Fruit fly (Drosophila melanogaster) whole organism, embryonic: Measurements from ENCODE around the gene Nprl3.

Source experiments
- CG11398 ChIP-seq: fragments of 200-800 bp; sonication (Bioruptor generic); optimal IDR thresholded peaks from 2 replicates; lab custom pipeline; 2016; ENCODE audit warnings: missing biosample characterization, missing genetic modification characterization
- CG11456 ChIP-seq: fragments of 200-800 bp; sonication (Bioruptor generic); IDR thresholded peaks from 3 replicates; pipeline ENCODE4 v1.3.6; 2022; ENCODE audit warnings: missing biosample characterization, missing genetic modification characterization
- CG13775 ChIP-seq: fragments of 200-800 bp; sonication (Bioruptor generic); optimal IDR thresholded peaks from 3 replicates; lab custom pipeline; 2017; ENCODE audit warnings: missing biosample characterization, mild to moderate bottlenecking, missing genetic modification characterization
- CG13894 ChIP-seq: fragments of 200-800 bp; sonication (Bioruptor generic); optimal IDR thresholded peaks from 3 replicates; lab custom pipeline; 2018; ENCODE audit warnings: missing biosample characterization, mild to moderate bottlenecking, missing genetic modification characterization, moderate library complexity
- CG14860 ChIP-seq: fragments of 200-800 bp; sonication (Bioruptor generic); IDR thresholded peaks from 3 replicates; pipeline ENCODE4 v1.3.6; 2022; ENCODE audit warnings: missing biosample characterization, missing genetic modification characterization; ENCODE audit not compliant: partially characterized antibody
- CG1647 ChIP-seq: fragments of 200-800 bp; sonication (Bioruptor generic); optimal IDR thresholded peaks from 3 replicates; lab custom pipeline; 2016; ENCODE audit warnings: missing biosample characterization, missing genetic modification characterization
- CG17912 ChIP-seq: fragments of 200-800 bp; sonication (Bioruptor generic); optimal IDR thresholded peaks from 2 replicates; lab custom pipeline; 2018; ENCODE audit warnings: missing biosample characterization, mild to moderate bottlenecking, missing genetic modification characterization
- CG31365 ChIP-seq: fragments of 200-800 bp; sonication (Bioruptor generic); optimal IDR thresholded peaks from 2 replicates; lab custom pipeline; 2018; ENCODE audit warnings: missing biosample characterization, mild to moderate bottlenecking, missing genetic modification characterization
- CG33557 ChIP-seq: fragments of 200-800 bp; sonication (Bioruptor generic); optimal IDR thresholded peaks from 2 replicates; lab custom pipeline; 2019; ENCODE audit warnings: missing biosample characterization, mild to moderate bottlenecking, missing genetic modification characterization, moderate library complexity
- CG7556 ChIP-seq: fragments of 200-800 bp; sonication (Bioruptor generic); optimal IDR thresholded peaks from 2 replicates; lab custom pipeline; 2017; ENCODE audit warnings: missing biosample characterization, mild to moderate bottlenecking, missing genetic modification characterization
- CG7839 ChIP-seq: fragments of 200-800 bp; sonication (Bioruptor generic); optimal IDR thresholded peaks from 3 replicates; lab custom pipeline; 2018; ENCODE audit warnings: missing biosample characterization, mild to moderate bottlenecking, missing genetic modification characterization, moderate library complexity
- CG8388 ChIP-seq: fragments of 200-800 bp; sonication (Bioruptor generic); optimal IDR thresholded peaks from 2 replicates; lab custom pipeline; 2019; ENCODE audit warnings: missing biosample characterization, mild to moderate bottlenecking, missing genetic modification characterization, moderate library complexity
- CG8924 ChIP-seq: fragments of 200-800 bp; optimal IDR thresholded peaks from 3 replicates; lab custom pipeline; 2019; ENCODE audit warnings: missing biosample characterization, mild to moderate bottlenecking, missing genetic modification characterization, moderate library complexity
- CG8944 ChIP-seq: fragments of 200-800 bp; sonication (Bioruptor generic); optimal IDR thresholded peaks from 3 replicates; lab custom pipeline; 2016; ENCODE audit warnings: missing biosample characterization, missing genetic modification characterization
- D ChIP-seq, 2 experiments: fragments of 200-800 bp in 1 of 2; fragments of >200 bp in 1 of 2; sonication (Bioruptor generic) in 1 of 2; optimal IDR thresholded peaks; 2 replicates in 1 of 2; 3 replicates in 1 of 2; lab custom pipeline; 2017; ENCODE audit warnings: mild to moderate bottlenecking in 1 of 2, missing biosample characterization in 1 of 2, missing genetic modification characterization in 1 of 2, missing genetic modification reagents in 1 of 2
- E2f2 ChIP-seq: fragments of 200-800 bp; sonication (Bioruptor generic); IDR thresholded peaks from 2 replicates; pipeline ENCODE4 v1.3.6; 2022; ENCODE audit warnings: missing biosample characterization, missing genetic modification characterization
- Ets65A ChIP-seq: fragments of 200-800 bp; sonication (Bioruptor generic); peaks from one replicate; lab custom pipeline; 2016; ENCODE audit warnings: missing biosample characterization, missing genetic modification characterization
- H2.0 ChIP-seq: fragments of 200-800 bp; sonication (Bioruptor generic); IDR thresholded peaks from 2 replicates; pipeline ENCODE4 v1.3.6; 2022; ENCODE audit warnings: missing biosample characterization, missing genetic modification characterization
- Hey ChIP-seq: fragments of 200-800 bp; sonication (Bioruptor generic); optimal IDR thresholded peaks from 3 replicates; lab custom pipeline; 2018; ENCODE audit warnings: missing biosample characterization, mild to moderate bottlenecking, missing genetic modification characterization
- Hsf ChIP-seq: fragments of 200-800 bp; sonication (Bioruptor generic); optimal IDR thresholded peaks from 3 replicates; lab custom pipeline; 2016; ENCODE audit warnings: missing biosample characterization, missing genetic modification characterization
- Jarid2 ChIP-seq: fragments of 200-800 bp; sonication (Bioruptor generic); optimal IDR thresholded peaks from 3 replicates; lab custom pipeline; 2017; ENCODE audit warnings: mild to moderate bottlenecking, missing biosample characterization, missing genetic modification reagents, missing genetic modification characterization
- MBD-R2 ChIP-seq: fragments of 200-800 bp; sonication (Bioruptor generic); IDR thresholded peaks from 2 replicates; pipeline ENCODE4 v1.3.6; 2022; ENCODE audit warnings: missing biosample characterization, missing genetic modification characterization
- Mrtf ChIP-seq: fragments of 200-800 bp; sonication (Bioruptor generic); IDR thresholded peaks from 3 replicates; pipeline ENCODE4 v1.3.6; 2022; ENCODE audit warnings: missing biosample characterization, missing genetic modification characterization
- PHDP ChIP-seq: fragments of 200-800 bp; sonication (Bioruptor generic); optimal IDR thresholded peaks from 3 replicates; lab custom pipeline; 2018; ENCODE audit warnings: missing biosample characterization, mild to moderate bottlenecking, missing genetic modification characterization, moderate library complexity
- Rfx ChIP-seq: fragments of 200-800 bp; sonication (Bioruptor generic); IDR thresholded peaks from 2 replicates; pipeline ENCODE4 v1.3.6; 2022; ENCODE audit warnings: missing biosample characterization, missing genetic modification characterization
- Sox102F ChIP-seq: fragments of 200-800 bp; sonication (Bioruptor generic); optimal IDR thresholded peaks from 2 replicates; lab custom pipeline; 2018; ENCODE audit warnings: missing biosample characterization, mild to moderate bottlenecking, missing genetic modification characterization, moderate library complexity
- ac ChIP-seq: fragments of 200-800 bp; sonication (Bioruptor generic); optimal IDR thresholded peaks from 3 replicates; lab custom pipeline; 2017; ENCODE audit warnings: missing biosample characterization, mild to moderate bottlenecking, missing genetic modification characterization
- al ChIP-seq: fragments of 200-800 bp; sonication (Bioruptor generic); IDR thresholded peaks from 2 replicates; pipeline ENCODE4 v1.3.6; 2022; ENCODE audit warnings: missing biosample characterization, missing genetic modification characterization
- br ChIP-seq: fragments of >200 bp; optimal IDR thresholded peaks from 2 replicates; lab custom pipeline; 2017
- cad ChIP-seq: fragments of >200 bp; optimal IDR thresholded peaks from 2 replicates; lab custom pipeline; 2017; ENCODE audit warnings: missing biosample characterization, missing genetic modification characterization
- cg ChIP-seq: fragments of 200-800 bp; sonication (Bioruptor generic); optimal IDR thresholded peaks from 3 replicates; lab custom pipeline; 2019; ENCODE audit warnings: missing biosample characterization, mild to moderate bottlenecking, missing genetic modification characterization, moderate library complexity
- corto ChIP-seq: fragments of 200-800 bp; sonication (Bioruptor generic); optimal IDR thresholded peaks from 2 replicates; lab custom pipeline; 2016; ENCODE audit warnings: missing biosample characterization, mild to moderate bottlenecking, missing genetic modification characterization, moderate library complexity
- crol ChIP-seq: fragments of 200-800 bp; sonication (Bioruptor generic); IDR thresholded peaks from 2 replicates; pipeline ENCODE4 v1.3.6; 2022; ENCODE audit warnings: missing biosample characterization, missing genetic modification characterization
- dpn ChIP-seq, 2 experiments: fragments of 200-800 bp; sonication (Bioruptor generic); optimal IDR thresholded peaks; 3 replicates each; lab custom pipeline; 2016; ENCODE audit warnings: missing biosample characterization in 2 of 2, missing genetic modification characterization in 2 of 2
- en ChIP-seq: fragments of 200-800 bp; sonication (Bioruptor generic); optimal IDR thresholded peaks from 2 replicates; lab custom pipeline; 2016; ENCODE audit warnings: missing biosample characterization, missing genetic modification characterization
- ftz-f1 ChIP-seq: fragments of 200-800 bp; sonication (Bioruptor generic); optimal IDR thresholded peaks from 2 replicates; lab custom pipeline; 2016; ENCODE audit warnings: missing biosample characterization, missing genetic modification characterization
- gcm ChIP-seq: fragments of 200-800 bp; sonication (Bioruptor generic); optimal IDR thresholded peaks from 2 replicates; lab custom pipeline; 2019; ENCODE audit warnings: missing biosample characterization, mild to moderate bottlenecking, missing genetic modification characterization, moderate library complexity
- h ChIP-seq: fragments of >200 bp; optimal IDR thresholded peaks from 2 replicates; lab custom pipeline; 2017
- hth ChIP-seq: fragments of >200 bp; optimal IDR thresholded peaks from 2 replicates; lab custom pipeline; 2017; ENCODE audit warnings: inconsistent platforms
- jumu ChIP-seq: fragments of 200-800 bp; sonication (Bioruptor generic); optimal IDR thresholded peaks from 3 replicates; lab custom pipeline; 2016; ENCODE audit warnings: missing biosample characterization, missing genetic modification characterization
- nau ChIP-seq: fragments of 200-800 bp; sonication (Bioruptor generic); optimal IDR thresholded peaks from 3 replicates; lab custom pipeline; 2017; ENCODE audit warnings: missing biosample characterization, mild to moderate bottlenecking, missing genetic modification characterization, missing genetic modification reagents
- pb ChIP-seq: fragments of 200-800 bp; sonication (Bioruptor generic); optimal IDR thresholded peaks from 3 replicates; lab custom pipeline; 2016; ENCODE audit warnings: missing biosample characterization, missing genetic modification characterization
- prd ChIP-seq, 3 experiments: fragments of >200 bp in 2 of 3; fragments of 200-800 bp in 1 of 3; sonication (Bioruptor generic) in 1 of 3; optimal IDR thresholded peaks in 2 of 3; IDR thresholded peaks in 1 of 3; 2 replicates in 2 of 3; 3 replicates in 1 of 3; pipeline versions ENCODE4 v1.3.6 to Lab custom; 2017 to 2022; ENCODE audit warnings: missing biosample characterization in 1 of 3, missing genetic modification characterization in 1 of 3
- ranshi ChIP-seq: fragments of 200-800 bp; sonication (Bioruptor generic); IDR thresholded peaks from 2 replicates; pipeline ENCODE4 v1.3.6; 2022; ENCODE audit warnings: missing biosample characterization, missing genetic modification characterization
- repo ChIP-seq: fragments of 200-800 bp; sonication (Bioruptor generic); optimal IDR thresholded peaks from 2 replicates; lab custom pipeline; 2016; ENCODE audit warnings: missing biosample characterization, missing genetic modification characterization
- sim ChIP-seq: fragments of 200-800 bp; sonication (Bioruptor generic); IDR thresholded peaks from 2 replicates; pipeline ENCODE4 v1.3.6; 2022; ENCODE audit warnings: missing biosample characterization, missing genetic modification characterization
- stc ChIP-seq: fragments of 200-800 bp; sonication (Bioruptor generic); IDR thresholded peaks from 2 replicates; pipeline ENCODE4 v1.3.6; 2022; ENCODE audit warnings: missing biosample characterization, missing genetic modification characterization
- tin ChIP-seq: fragments of 200-800 bp; sonication (Bioruptor generic); optimal IDR thresholded peaks from 3 replicates; lab custom pipeline; 2016; ENCODE audit warnings: missing biosample characterization, missing genetic modification characterization
- trh ChIP-seq: fragments of 200-800 bp; sonication (Bioruptor generic); optimal IDR thresholded peaks from 2 replicates; lab custom pipeline; 2016; ENCODE audit warnings: missing biosample characterization, missing genetic modification characterization
- wek ChIP-seq: fragments of 200-800 bp; sonication (Bioruptor generic); optimal IDR thresholded peaks from 3 replicates; lab custom pipeline; 2018; ENCODE audit warnings: missing biosample characterization, mild to moderate bottlenecking, missing genetic modification characterization, moderate library complexity
- z ChIP-seq: fragments of 200-800 bp; sonication (Bioruptor generic); IDR thresholded peaks from 3 replicates; pipeline ENCODE4 v1.3.6; 2022; ENCODE audit warnings: missing biosample characterization, missing genetic modification characterization

The Nprl3 gene

DNA sequence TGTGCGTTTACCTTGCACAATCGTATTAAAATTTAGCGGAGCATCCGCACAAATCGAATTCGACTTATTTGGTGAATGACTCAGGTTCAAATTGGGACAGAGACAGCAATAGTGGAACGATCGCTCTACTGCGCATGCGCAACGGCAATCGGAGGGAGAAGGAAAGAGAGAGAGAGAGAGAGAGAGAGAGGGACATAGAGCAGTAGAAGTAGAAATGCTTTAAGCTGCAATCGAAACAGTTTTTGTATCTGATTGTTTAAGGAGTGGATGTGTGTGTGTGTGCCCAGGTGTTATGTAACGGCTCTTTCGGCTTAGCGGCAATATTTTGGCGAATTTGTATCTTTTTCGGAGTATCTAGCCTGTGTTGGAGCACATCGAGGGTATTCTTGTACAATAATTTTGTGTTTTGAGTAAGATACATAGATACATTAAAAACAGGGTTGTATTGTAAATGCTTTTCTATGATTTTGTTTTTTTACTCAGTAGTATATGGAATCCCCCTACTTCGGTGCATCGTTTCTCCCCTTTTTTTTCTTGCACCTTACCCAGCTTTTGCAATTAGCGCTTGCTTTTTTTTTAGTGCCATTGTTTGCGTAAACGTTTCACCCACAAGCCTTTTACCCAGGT is 52.1 kb downstream of the Nprl3 start (continued):
- no peak for TF ChIP-seq sim
- TF ChIP-seq trh = no peak
- TF ChIP-seq CG7556 (GFP tag; lab: Kevin White, UChicago) = no peak
- no peak for TF ChIP-seq CG8924 (tag; lab: Kevin White, UChicago)
- TF ChIP-seq CG13775 (GFP tag; lab: Kevin White, UChicago) = peak; percentile 16
- TF ChIP-seq CG33557 (GFP tag; lab: Kevin White, UChicago) = no peak
- no peak for TF ChIP-seq pb (GFP tag; lab: Kevin White, UChicago)
- peak in 1 of 2 experiments; percentile 1 for TF ChIP-seq dpn (GFP tag; optimal IDR thresholded peaks at IDR 0.05; lab: Kevin White, UChicago)
- no peak for TF ChIP-seq Hey (tag; lab: Kevin White, UChicago)
- TF ChIP-seq Jarid2 (GFP tag; lab: Kevin White, UChicago) = peak; percentile 0
- peak; percentile 43 for TF ChIP-seq Sox102F
- TF ChIP-seq h (lab: Kevin White, UChicago) = no peak
- TF ChIP-seq CG7839 (tag; lab: Kevin White, UChicago) = peak; percentile 3
- TF ChIP-seq ftz-f1 (GFP tag; lab: Kevin White, UChicago) = no peak
- peak; percentile 35; the same call in 1 of the 2 replicates for TF ChIP-seq ranshi (GFP tag; lab: Robert Waterston, UW)
- TF ChIP-seq al = no peak
- no peak for TF ChIP-seq br (lab: Kevin White, UChicago)
- no peak for TF ChIP-seq tin
- no peak for TF ChIP-seq corto (GFP tag; lab: Kevin White, UChicago)
- peak; percentile 8 for TF ChIP-seq Hsf (GFP tag; lab: Kevin White, UChicago)
- no peak for TF ChIP-seq CG1647
- peak; percentile 47 for TF ChIP-seq cg
- no peak for TF ChIP-seq CG14860 (GFP tag; lab: Robert Waterston, UW)
- peak; percentile 57 for TF ChIP-seq wek (GFP tag; lab: Kevin White, UChicago)
- TF ChIP-seq en (GFP tag; lab: Kevin White, UChicago) = no peak
- TF ChIP-seq MBD-R2 (GFP tag; lab: Robert Waterston, UW) = no peak
- no peak for TF ChIP-seq hth
- no peak for TF ChIP-seq CG8944 (GFP tag; lab: Kevin White, UChicago)
- peak; percentile 56; the same call in 1 of the 2 replicates for TF ChIP-seq stc (GFP tag; lab: Robert Waterston, UW)
- no peak for TF ChIP-seq crol
- no peak for TF ChIP-seq prd (optimal IDR thresholded peaks at IDR 0.05; lab: Kevin White, UChicago)
- TF ChIP-seq prd (GFP tag; IDR thresholded peaks at IDR 0.05; lab: Robert Waterston, UW) = 0 out of 3 replicates have a peak, but pooled peaks have one; percentile 50
- TF ChIP-seq PHDP (tag; lab: Kevin White, UChicago) = no peak
- TF ChIP-seq CG13894 (tag; lab: Kevin White, UChicago) = no peak
- TF ChIP-seq Ets65A (GFP tag; lab: Kevin White, UChicago) = peak; percentile 79
- no peak for TF ChIP-seq repo
- TF ChIP-seq H2.0 = no peak
- no peak for TF ChIP-seq ac (GFP tag; lab: Kevin White, UChicago)
- TF ChIP-seq CG31365 (tag; lab: Kevin White, UChicago) = no peak
- no peak for TF ChIP-seq D (optimal IDR thresholded peaks at IDR 0.05; lab: Kevin White, UChicago)
- no peak for TF ChIP-seq D (GFP tag; optimal IDR thresholded peaks at IDR 0.05; lab: Kevin White, UChicago)
- TF ChIP-seq Mrtf (GFP tag; lab: Robert Waterston, UW) = no peak
- no peak for TF ChIP-seq CG17912 (GFP tag; lab: Kevin White, UChicago)
- no peak for TF ChIP-seq cad
- 0 out of 2 replicates have a peak, but pooled peaks have one; percentile 7 for TF ChIP-seq Rfx (GFP tag; lab: Robert Waterston, UW)
- TF ChIP-seq jumu (GFP tag; lab: Kevin White, UChicago) = no peak
- no peak for TF ChIP-seq gcm
- TF ChIP-seq nau (GFP tag; lab: Kevin White, UChicago) = no peak
- peak; percentile 26; the same call in 1 of the 2 replicates for TF ChIP-seq E2f2
- 0 out of 3 replicates have a peak, but pooled peaks have one; percentile 39 for TF ChIP-seq z (GFP tag; lab: Robert Waterston, UW)
- no peak for TF ChIP-seq CG11398 (GFP tag; lab: Kevin White, UChicago)
- no peak for TF ChIP-seq CG8388 (GFP tag; lab: Kevin White, UChicago)
- no peak for TF ChIP-seq CG11456 (GFP tag; lab: Robert Waterston, UW)
